Worm (Caenorhabditis elegans) whole organism, L2 larva: ENCODE data around the gene F22F7.3.

Experiments used
- R02D3.7 ChIP-seq: fragments of 150-350 bp; optimal IDR thresholded peaks from 2 replicates; lab custom pipeline; 2014; ENCODE audit warnings: missing biosample characterization, missing genetic modification characterization
- Y55F3AM.14 ChIP-seq: fragments of 200-800 bp; sonication (Bioruptor generic); optimal IDR thresholded peaks from 2 replicates; lab custom pipeline; 2018; ENCODE audit warnings: mild to moderate bottlenecking, missing genetic modification characterization, missing compliant biosample characterization
- ZK546.5 ChIP-seq: sonication (generic microtip); optimal IDR thresholded peaks from 2 replicates; lab custom pipeline; 2017; ENCODE audit warnings: missing biosample characterization, missing genetic modification characterization
- aly-2 ChIP-seq: fragments of 150-350 bp; optimal IDR thresholded peaks from 2 replicates; lab custom pipeline; 2014; ENCODE audit warnings: missing biosample characterization, missing genetic modification characterization
- ceh-16 ChIP-seq: fragments of 150-350 bp; optimal IDR thresholded peaks from 2 replicates; lab custom pipeline; 2014; ENCODE audit warnings: missing biosample characterization, missing genetic modification characterization
- crh-2 ChIP-seq: sonication (generic microtip); optimal IDR thresholded peaks from 2 replicates; lab custom pipeline; 2017; ENCODE audit warnings: missing biosample characterization, missing genetic modification characterization
- egl-27 ChIP-seq: sonication (generic microtip); optimal IDR thresholded peaks from 3 replicates; lab custom pipeline; 2017; ENCODE audit warnings: missing biosample characterization, missing genetic modification reagents, missing genetic modification characterization
- elt-1 ChIP-seq: fragments of 150-350 bp; optimal IDR thresholded peaks from 2 replicates; lab custom pipeline; 2014; ENCODE audit warnings: missing biosample characterization, missing genetic modification characterization
- elt-3 ChIP-seq: sonication (generic microtip); optimal IDR thresholded peaks from 2 replicates; lab custom pipeline; 2017; ENCODE audit warnings: missing biosample characterization, missing genetic modification characterization
- lin-11 ChIP-seq: fragments of 150-350 bp; sonication (generic microtip); optimal IDR thresholded peaks from 2 replicates; lab custom pipeline; 2014; ENCODE audit warnings: missing biosample characterization, missing genetic modification characterization, inconsistent platforms, mixed read lengths
- lin-13 ChIP-seq: fragments of 150-350 bp; optimal IDR thresholded peaks from 2 replicates; lab custom pipeline; 2014; ENCODE audit warnings: missing biosample characterization, missing genetic modification reagents, missing genetic modification characterization
- lin-39 ChIP-seq: fragments of 150-350 bp; optimal IDR thresholded peaks from 2 replicates; lab custom pipeline; 2014; ENCODE audit warnings: missing biosample characterization, missing genetic modification reagents, missing genetic modification characterization
- lsy-2 ChIP-seq, 2 experiments: fragments of 150-350 bp in 1 of 2; sonication (generic microtip) in 1 of 2; optimal IDR thresholded peaks; 2 replicates each; lab custom pipeline; 2014 to 2017; ENCODE audit warnings: missing biosample characterization in 2 of 2, missing genetic modification characterization in 2 of 2
- mbf-1 ChIP-seq: sonication (generic microtip); optimal IDR thresholded peaks from 2 replicates; lab custom pipeline; 2017; ENCODE audit warnings: missing biosample characterization, missing genetic modification characterization
- nhr-10 ChIP-seq: sonication (generic microtip); optimal IDR thresholded peaks from 2 replicates; lab custom pipeline; 2017; ENCODE audit warnings: missing biosample characterization, missing genetic modification characterization
- nhr-12 ChIP-seq: fragments of 150-350 bp; optimal IDR thresholded peaks from 2 replicates; lab custom pipeline; 2014; ENCODE audit warnings: missing biosample characterization, missing genetic modification characterization
- nhr-21 ChIP-seq: fragments of 150-350 bp; optimal IDR thresholded peaks from 2 replicates; lab custom pipeline; 2014; ENCODE audit warnings: missing biosample characterization, missing genetic modification characterization
- nhr-237 ChIP-seq: fragments of 150-350 bp; optimal IDR thresholded peaks from 2 replicates; lab custom pipeline; 2014; ENCODE audit warnings: missing biosample characterization, missing genetic modification characterization
- nhr-25 ChIP-seq: fragments of 150-350 bp; sonication (generic microtip); optimal IDR thresholded peaks from 3 replicates; lab custom pipeline; 2014; ENCODE audit warnings: missing biosample characterization, missing genetic modification characterization
- nhr-6 ChIP-seq: fragments of 150-350 bp; optimal IDR thresholded peaks from 2 replicates; lab custom pipeline; 2014; ENCODE audit warnings: missing biosample characterization, missing genetic modification characterization
- peb-1 ChIP-seq: fragments of 150-350 bp; optimal IDR thresholded peaks from 2 replicates; lab custom pipeline; 2014; ENCODE audit warnings: missing biosample characterization, missing genetic modification characterization
- sem-4 ChIP-seq: fragments of 150-350 bp; optimal IDR thresholded peaks from 2 replicates; lab custom pipeline; 2014; ENCODE audit warnings: missing biosample characterization, missing genetic modification reagents, missing genetic modification characterization
- skn-1 ChIP-seq: sonication (generic microtip); optimal IDR thresholded peaks from 2 replicates; lab custom pipeline; 2017; ENCODE audit warnings: missing biosample characterization, missing genetic modification characterization
- snpc-4 ChIP-seq: fragments of 150-350 bp; optimal IDR thresholded peaks from 2 replicates; lab custom pipeline; 2014; ENCODE audit warnings: missing biosample characterization, missing genetic modification characterization
- unc-39 ChIP-seq: fragments of 150-350 bp; optimal IDR thresholded peaks from 2 replicates; lab custom pipeline; 2014; ENCODE audit warnings: missing biosample characterization, missing genetic modification characterization
- unc-55 ChIP-seq: fragments of 150-350 bp; sonication (generic microtip); optimal IDR thresholded peaks from 3 replicates; lab custom pipeline; 2014; ENCODE audit warnings: missing biosample characterization, missing genetic modification reagents, missing genetic modification characterization
- unc-62 ChIP-seq: fragments of 150-350 bp; optimal IDR thresholded peaks from 2 replicates; lab custom pipeline; 2014; ENCODE audit warnings: missing biosample characterization, missing genetic modification reagents, missing genetic modification characterization
- zag-1 ChIP-seq: fragments of 150-350 bp; optimal IDR thresholded peaks from 2 replicates; lab custom pipeline; 2014; ENCODE audit warnings: missing biosample characterization, missing genetic modification characterization
- ztf-1 ChIP-seq: fragments of 200-800 bp; sonication (Bioruptor generic); conservative IDR thresholded peaks from 2 replicates; pipeline ENCODE4 v1.3.6; 2022; ENCODE audit warnings: missing genetic modification characterization, missing compliant biosample characterization
- ztf-4 ChIP-seq: fragments of 150-350 bp; optimal IDR thresholded peaks from 2 replicates; lab custom pipeline; 2014; ENCODE audit warnings: missing biosample characterization, missing genetic modification characterization

F22F7.3 gene

ce11 chrV:2150876-2151275 is 40.4 kb downstream of the F22F7.3 start, which contains the start of gene C45H4.13:
Gene C45H4.13 (minus strand): TSS chrV:2150976.
- TF ChIP-seq nhr-237: no peak
- no peak for TF ChIP-seq sem-4
- TF ChIP-seq skn-1: no peak
- TF ChIP-seq mbf-1 (tag; lab: Kevin White, UChicago): no peak

- TF ChIP-seq nhr-25 (tag; lab: Kevin White, UChicago): no peak
- TF ChIP-seq lin-39 (tag; lab: Kevin White, UChicago): no peak
- TF ChIP-seq aly-2: no peak
- TF ChIP-seq, all 48 proteins: peak for 0
These were observed 41.0 kb downstream of the F22F7.3 start, which contains the start of gene srbc-24 for ce11 chrV:2151458-2151857. Gene srbc-24 (plus strand): TSS chrV:2151758.

ce11 chrV:2153274-2153673 is 42.8 kb downstream of the F22F7.3 start, which contains the start of gene srbc-23:
Gene srbc-23 (plus strand): TSS chrV:2153574.
- TF ChIP-seq Y55F3AM.14: no peak

- TF ChIP-seq Y55F3AM.14 (no peak), nhr-10 (tag; lab: Kevin White, UChicago) (no peak), ZK546.5 (tag; lab: Kevin White, UChicago) (no peak), egl-27 (tag; lab: Kevin White, UChicago) (no peak), elt-1 (no peak), unc-62 (GFP tag; lab: Kevin White, UChicago) (no peak), mbf-1 (tag; lab: Kevin White, UChicago) (no peak), ztf-4 (tag; lab: Kevin White, UChicago) (no peak), unc-39 (no peak), nhr-21 (tag; lab: Kevin White, UChicago) (no peak), nhr-25 (tag; lab: Kevin White, UChicago) (no peak), ztf-1 (GFP tag; lab: Robert Waterston, UW) (no peak), unc-55 (no peak)
- TF ChIP-seq, all 48 proteins: peak for 0
These were observed 44.8 kb downstream of the F22F7.3 start, which contains the start of gene srbc-21 for ce11 chrV:2155232-2155631. Gene srbc-21 (plus strand): TSS chrV:2155532.

ce11 chrV:2156830-2157229 is 46.4 kb downstream of the F22F7.3 start, which contains the start of gene srbc-22:
Gene srbc-22 (plus strand): TSS chrV:2157130.
- TF ChIP-seq sem-4 (no peak), nhr-6 (no peak), R02D3.7 (tag; lab: Kevin White, UChicago) (no peak)

- TF ChIP-seq lin-13 (GFP tag; lab: Kevin White, UChicago) (no peak), crh-2 (tag; lab: Kevin White, UChicago) (no peak)
These were observed 48.9 kb downstream of the F22F7.3 start, which contains the start of gene C45H4.14 for ce11 chrV:2159331-2159730. Gene C45H4.14 (minus strand): TSS chrV:2159431.

ce11 chrV:2163735-2164134 is 53.3 kb downstream of the F22F7.3 start, which contains the start of gene str-255:
Gene str-255 (minus strand): TSS chrV:2163835.
- TF ChIP-seq elt-1 (no peak), peb-1 (tag; lab: Kevin White, UChicago) (no peak), nhr-12 (no peak), ceh-16 (no peak), nhr-6 (no peak), lin-11 (tag; lab: Kevin White, UChicago) (no peak), skn-1 (no peak), ztf-4 (tag; lab: Kevin White, UChicago) (no peak), elt-3 (tag; lab: Kevin White, UChicago) (no peak), nhr-237 (no peak), lsy-2 (tag; optimal IDR thresholded peaks at IDR 0.05; lab: Kevin White, UChicago) (no peak), unc-55 (no peak), snpc-4 (tag; lab: Kevin White, UChicago) (no peak), aly-2 (no peak), zag-1 (tag; lab: Kevin White, UChicago) (no peak), crh-2 (tag; lab: Kevin White, UChicago) (no peak)
